Worm (Caenorhabditis elegans): ENCODE measurements around the gene F14H8.8.

- TF ChIP-seq F57A8.1 (GFP tag; optimal IDR thresholded peaks at IDR 0.05), result no peak
- TF ChIP-seq bed-1 (GFP tag; IDR thresholded peaks at IDR 0.05), result no peak
- TF ChIP-seq lin-35 (GFP tag; optimal IDR thresholded peaks at IDR 0.05), result no peak
- TF ChIP-seq ceh-58 (GFP tag; IDR thresholded peaks at IDR 0.05), result no peak
- TF ChIP-seq mcd-1 (GFP tag; IDR thresholded peaks at IDR 0.05), result no peak
- no peak for TF ChIP-seq die-1 (tag; optimal IDR thresholded peaks at IDR 0.05)
- no peak for TF ChIP-seq ets-4 (GFP tag; optimal IDR thresholded peaks at IDR 0.05)
Measured at ce11 chrV:15058965-15059364, 29.7 kb downstream of the F14H8.8 start.
